Worm (Caenorhabditis elegans) whole organism, young adult: ENCODE data around the gene T28A11.25.

Experiments used
- B0035.1 ChIP-seq: sonication (generic microtip); optimal IDR thresholded peaks from 2 replicates; lab custom pipeline; 2016; ENCODE audit warnings: missing genetic modification characterization, mild to moderate bottlenecking, missing compliant biosample characterization, missing genotype, missing genetic modification reagents
- ama-1 ChIP-seq, 3 experiments: fragments of 150-350 bp in 1 of 3; sonication (generic microtip) in 2 of 3; optimal IDR thresholded peaks; 2 replicates each; lab custom pipeline; 2014 to 2018; ENCODE audit warnings: missing biosample characterization in 2 of 3, missing genetic modification characterization in 2 of 3, missing genetic modification reagents in 2 of 3

ce11 chrV:3332023-3332422 lies 50.4 kb downstream of the T28A11.25 start, which contains the start of gene C17B7.9:
- TF ChIP-seq B0035.1 (tag; lab: Kevin White, UChicago) = no peak
- TF ChIP-seq ama-1 (optimal IDR thresholded peaks at IDR 0.05; lab: Kevin White, UChicago) = no peak
- TF ChIP-seq ama-1 (GFP tag; optimal IDR thresholded peaks at IDR 0.05; lab: Kevin White, UChicago) = no peak
